Worm (Caenorhabditis elegans) whole organism, L4 larva: ENCODE measurements around the gene cht-1.

Experiments used
- F37D6.2 ChIP-seq: sonication (generic microtip); optimal IDR thresholded peaks from 2 replicates; lab custom pipeline; 2016; ENCODE audit warnings: mild to moderate bottlenecking, missing genetic modification characterization, missing compliant biosample characterization
- F49E8.2 ChIP-seq: sonication (generic microtip); optimal IDR thresholded peaks from 2 replicates; lab custom pipeline; 2016; ENCODE audit warnings: missing compliant biosample characterization, mild to moderate bottlenecking, missing genetic modification characterization, borderline replicate concordance
- aly-2 ChIP-seq: sonication (generic microtip); optimal IDR thresholded peaks from 2 replicates; lab custom pipeline; 2018; ENCODE audit warnings: missing biosample characterization, missing genetic modification characterization
- daf-12 ChIP-seq: fragments of 150-350 bp; optimal IDR thresholded peaks from 2 replicates; lab custom pipeline; 2014; ENCODE audit warnings: missing biosample characterization, missing genetic modification reagents, missing genetic modification characterization
- fkh-10 ChIP-seq: fragments of 150-350 bp; optimal IDR thresholded peaks from 2 replicates; lab custom pipeline; 2014; ENCODE audit warnings: missing biosample characterization, missing genetic modification reagents, missing genetic modification characterization
- lsy-2 ChIP-seq, 2 experiments: fragments of 150-350 bp in 1 of 2; sonication (generic microtip) in 1 of 2; optimal IDR thresholded peaks; 2 replicates each; lab custom pipeline; 2014 to 2017; ENCODE audit warnings: missing biosample characterization in 2 of 2, missing genetic modification characterization in 2 of 2
- nhr-237 ChIP-seq: sonication (generic microtip); optimal IDR thresholded peaks from 2 replicates; lab custom pipeline; 2017; ENCODE audit warnings: missing biosample characterization, missing genetic modification characterization
- unc-62 ChIP-seq, 3 experiments: fragments of 150-350 bp in 1 of 3; sonication (generic microtip); optimal IDR thresholded peaks in 2 of 3; peaks in 1 of 3; 1 replicate in 1 of 3; 2 replicates in 2 of 3; lab custom pipeline; 2014 to 2017; ENCODE audit warnings: missing biosample characterization in 3 of 3, missing genetic modification characterization in 3 of 3, missing genetic modification reagents in 3 of 3, missing genotype in 1 of 3

DNA sequence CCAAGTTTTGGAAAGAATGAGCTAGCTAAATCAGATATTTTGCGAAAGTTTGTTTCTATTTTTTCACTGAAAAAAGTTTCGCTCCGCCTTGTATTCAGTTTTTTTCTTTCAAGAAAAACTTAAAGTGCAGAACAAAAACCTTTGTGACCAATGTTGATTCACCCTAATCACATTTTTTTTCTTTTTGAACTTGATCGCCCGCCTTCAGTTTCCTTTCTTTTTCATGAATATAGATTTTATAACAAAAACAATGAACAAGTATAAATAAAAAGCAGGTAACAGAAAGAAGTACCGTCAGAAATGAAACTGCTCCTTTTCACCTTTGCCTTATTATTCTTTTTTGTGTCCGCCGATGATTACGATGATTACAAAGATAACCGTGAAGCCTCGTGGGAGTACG, 43.7 kb upstream of the cht-1 start, which contains the start of gene ZK813.2:
- no peak for TF ChIP-seq F37D6.2 (tag; lab: Kevin White, UChicago)
- no peak for TF ChIP-seq lsy-2 (tag; optimal IDR thresholded peaks at IDR 0.05; lab: Kevin White, UChicago)
- TF ChIP-seq F49E8.2 (tag; lab: Kevin White, UChicago), result no peak
- TF ChIP-seq unc-62 (GFP tag; optimal IDR thresholded peaks at IDR 0.05 in 1 of 2; lab: Kevin White, UChicago), result no peak
- no peak for TF ChIP-seq unc-62 (tag; optimal IDR thresholded peaks at IDR 0.05; lab: Kevin White, UChicago)
- TF ChIP-seq nhr-237 (tag; lab: Kevin White, UChicago), result no peak
- TF ChIP-seq fkh-10 (GFP tag; lab: Kevin White, UChicago), result no peak
- no peak for TF ChIP-seq aly-2 (tag; lab: Kevin White, UChicago)
- TF ChIP-seq daf-12 (tag; lab: Kevin White, UChicago), result no peak
